Worm (Caenorhabditis elegans) whole organism, mixed stage, embryonic: Measurements from ENCODE around the gene col-44.

Experiments
- M03D4.4 ChIP-seq: sonication (generic microtip); optimal IDR thresholded peaks from 2 replicates; lab custom pipeline; 2017; ENCODE audit warnings: mild to moderate bottlenecking, missing genetic modification characterization, missing compliant biosample characterization
- bed-3 ChIP-seq: fragments of 200-800 bp; sonication (Bioruptor generic); optimal IDR thresholded peaks from 3 replicates; lab custom pipeline; 2018; ENCODE audit warnings: mild to moderate bottlenecking, missing genetic modification characterization, moderate library complexity, missing compliant biosample characterization
- blmp-1 ChIP-seq: fragments of 150-350 bp; optimal IDR thresholded peaks from 2 replicates; lab custom pipeline; 2014; ENCODE audit warnings: missing biosample characterization, missing genetic modification characterization
- ceh-39 ChIP-seq: fragments of 150-350 bp; optimal IDR thresholded peaks from 2 replicates; lab custom pipeline; 2014; ENCODE audit warnings: missing biosample characterization, missing genetic modification characterization
- ceh-43 ChIP-seq: fragments of 200-800 bp; sonication (Bioruptor generic); optimal IDR thresholded peaks from 2 replicates; lab custom pipeline; 2018; ENCODE audit warnings: mild to moderate bottlenecking, missing genetic modification characterization, moderate library complexity, missing compliant biosample characterization
- ceh-83 ChIP-seq: fragments of 200-800 bp; sonication (Bioruptor generic); optimal IDR thresholded peaks from 2 replicates; lab custom pipeline; 2018; ENCODE audit warnings: mild to moderate bottlenecking, missing genetic modification characterization, missing compliant biosample characterization
- ces-1 ChIP-seq: fragments of 150-350 bp; optimal IDR thresholded peaks from 2 replicates; lab custom pipeline; 2014; ENCODE audit warnings: missing biosample characterization, missing genetic modification reagents, missing genetic modification characterization
- cnd-1 ChIP-seq: fragments of 200-800 bp; sonication (Bioruptor generic); optimal IDR thresholded peaks from 2 replicates; lab custom pipeline; 2018; ENCODE audit warnings: mild to moderate bottlenecking, missing genetic modification characterization, missing compliant biosample characterization
- drap-1 ChIP-seq: fragments of 200-800 bp; sonication (Bioruptor generic); optimal IDR thresholded peaks from 3 replicates; lab custom pipeline; 2018; ENCODE audit warnings: mild to moderate bottlenecking, missing genetic modification characterization, missing compliant biosample characterization
- elt-1 ChIP-seq: sonication (generic microtip); optimal IDR thresholded peaks from 2 replicates; lab custom pipeline; 2017; ENCODE audit warnings: missing genetic modification characterization, mild to moderate bottlenecking, missing compliant biosample characterization, antibody characterized with exemption, moderate library complexity, borderline replicate concordance; ENCODE audit not compliant: insufficient read depth
- elt-3 ChIP-seq: fragments of 150-350 bp; optimal IDR thresholded peaks from 2 replicates; lab custom pipeline; 2014; ENCODE audit warnings: missing biosample characterization, missing genetic modification characterization
- flh-1 ChIP-seq: fragments of 200-800 bp; sonication (Bioruptor generic); optimal IDR thresholded peaks from 2 replicates; lab custom pipeline; 2018; ENCODE audit warnings: mild to moderate bottlenecking, missing genetic modification characterization, moderate library complexity, missing compliant biosample characterization
- ham-2 ChIP-seq: fragments of 200-800 bp; sonication (Bioruptor generic); optimal IDR thresholded peaks from 2 replicates; lab custom pipeline; 2018; ENCODE audit warnings: mild to moderate bottlenecking, missing genetic modification characterization, missing compliant biosample characterization
- hlh-1 ChIP-seq: fragments of 150-350 bp; optimal IDR thresholded peaks from 2 replicates; lab custom pipeline; 2014; ENCODE audit warnings: missing biosample characterization, missing genetic modification reagents, missing genetic modification characterization
- lin-13 ChIP-seq: fragments of 150-350 bp; optimal IDR thresholded peaks from 2 replicates; lab custom pipeline; 2014; ENCODE audit warnings: missing biosample characterization, missing genetic modification characterization
- lin-32 ChIP-seq: fragments of 200-800 bp; sonication (Bioruptor generic); optimal IDR thresholded peaks from 2 replicates; lab custom pipeline; 2018; ENCODE audit warnings: mild to moderate bottlenecking, missing genetic modification characterization, missing compliant biosample characterization
- lsy-2 ChIP-seq: fragments of 150-350 bp; optimal IDR thresholded peaks from 2 replicates; lab custom pipeline; 2014; ENCODE audit warnings: missing biosample characterization, missing genetic modification characterization
- mab-5 ChIP-seq: fragments of 150-350 bp; optimal IDR thresholded peaks from 2 replicates; lab custom pipeline; 2014; ENCODE audit warnings: missing biosample characterization, missing genetic modification characterization
- mep-1 ChIP-seq: fragments of 150-350 bp; optimal IDR thresholded peaks from 2 replicates; lab custom pipeline; 2017; ENCODE audit warnings: missing biosample characterization, missing genetic modification reagents, missing genetic modification characterization, inconsistent platforms
- mls-2 ChIP-seq: sonication (generic microtip); optimal IDR thresholded peaks from 2 replicates; lab custom pipeline; 2016; ENCODE audit warnings: mild to moderate bottlenecking, missing genetic modification characterization, moderate library complexity, missing compliant biosample characterization
- nhr-12 ChIP-seq: fragments of 150-350 bp; optimal IDR thresholded peaks from 2 replicates; lab custom pipeline; 2014; ENCODE audit warnings: missing biosample characterization, missing genetic modification characterization
- nhr-28 ChIP-seq: fragments of 150-350 bp; optimal IDR thresholded peaks from 2 replicates; lab custom pipeline; 2014; ENCODE audit warnings: missing biosample characterization, missing genetic modification characterization
- nhr-76 ChIP-seq: sonication (generic microtip); optimal IDR thresholded peaks from 2 replicates; lab custom pipeline; 2017; ENCODE audit warnings: missing biosample characterization, missing genetic modification characterization
- sem-2 ChIP-seq: fragments of 200-800 bp; sonication (Bioruptor generic); optimal IDR thresholded peaks from 2 replicates; lab custom pipeline; 2018; ENCODE audit warnings: mild to moderate bottlenecking, missing genetic modification characterization, missing compliant biosample characterization
- tbx-8 ChIP-seq: fragments of 200-800 bp; sonication (Bioruptor generic); optimal IDR thresholded peaks from 2 replicates; lab custom pipeline; 2018; ENCODE audit warnings: mild to moderate bottlenecking, missing genetic modification characterization, moderate library complexity, missing compliant biosample characterization
- unc-120 ChIP-seq: sonication (generic microtip); optimal IDR thresholded peaks from 2 replicates; lab custom pipeline; 2017; ENCODE audit warnings: missing genetic modification characterization, missing compliant biosample characterization; ENCODE audit not compliant: poor library complexity, severe bottlenecking
- zip-8 ChIP-seq: fragments of 150-350 bp; optimal IDR thresholded peaks from 2 replicates; lab custom pipeline; 2014; ENCODE audit warnings: missing biosample characterization, missing genetic modification characterization
- ztf-11 ChIP-seq: fragments of 150-350 bp; optimal IDR thresholded peaks from 2 replicates; lab custom pipeline; 2014; ENCODE audit warnings: missing biosample characterization, missing genetic modification characterization

col-44 gene

DNA sequence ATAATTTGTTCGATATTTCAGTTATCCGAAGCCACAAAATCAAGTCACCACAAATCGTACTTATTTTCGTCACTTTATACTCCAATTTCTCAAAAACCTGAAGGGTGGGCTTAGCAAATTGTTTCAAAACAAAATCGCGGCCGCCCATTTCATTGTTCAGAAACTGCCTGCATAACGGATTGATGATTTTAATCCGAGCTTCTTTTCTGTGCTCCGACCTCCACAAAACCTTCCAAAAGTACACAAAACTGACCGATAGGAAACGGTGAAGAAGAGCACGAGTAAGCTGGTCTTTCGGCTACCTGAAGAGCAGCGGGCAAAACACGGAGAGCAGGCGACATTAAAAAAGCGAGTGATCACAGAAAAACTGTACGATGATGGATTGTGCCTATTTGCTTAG lies 24.8 kb upstream of the col-44 start, which contains the start of gene R01E6.2:
Gene R01E6.2, minus strand, starts transcription at position 101 of the 400 bp plus-strand sequence.
- TF ChIP-seq lsy-2 (tag; lab: Kevin White, UChicago) (no peak), elt-1 (tag; lab: Kevin White, UChicago) (no peak), blmp-1 (tag; lab: Kevin White, UChicago) (no peak)

DNA sequence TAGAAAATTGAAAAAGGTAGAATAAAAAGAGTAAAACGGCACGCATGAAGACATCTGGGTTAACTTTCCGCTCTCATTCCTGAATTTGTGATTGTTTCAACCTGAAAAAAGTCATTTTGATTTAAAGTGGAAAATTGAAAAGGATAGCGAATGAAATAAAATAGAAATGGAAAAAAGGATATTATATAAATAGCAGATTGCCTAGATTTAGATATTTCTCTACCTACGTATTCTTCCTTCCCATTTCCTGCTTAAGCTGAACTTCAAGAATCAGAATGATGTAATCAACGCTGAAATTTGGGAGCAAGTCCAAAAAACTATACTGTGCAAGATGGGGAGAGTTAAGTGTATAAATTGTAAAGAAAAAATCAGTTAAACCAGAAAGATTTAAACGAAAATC lies 21.4 kb upstream of the col-44 start, which contains the start of gene R01E6.7:
Gene R01E6.7, minus strand, starts transcription at position 101 of the 400 bp plus-strand sequence.
- TF ChIP-seq elt-3 (tag; lab: Kevin White, UChicago) (no peak), ham-2 (GFP tag; lab: Kevin White, UChicago) (no peak), hlh-1 (tag; lab: Kevin White, UChicago) (no peak), bed-3 (GFP tag; lab: Kevin White, UChicago) (no peak), mls-2 (tag; lab: Kevin White, UChicago) (no peak), cnd-1 (tag; lab: Kevin White, UChicago) (no peak), unc-120 (tag; lab: Kevin White, UChicago) (no peak), nhr-12 (tag; lab: Kevin White, UChicago) (no peak), ceh-43 (no peak), flh-1 (GFP tag; lab: Kevin White, UChicago) (no peak)

DNA sequence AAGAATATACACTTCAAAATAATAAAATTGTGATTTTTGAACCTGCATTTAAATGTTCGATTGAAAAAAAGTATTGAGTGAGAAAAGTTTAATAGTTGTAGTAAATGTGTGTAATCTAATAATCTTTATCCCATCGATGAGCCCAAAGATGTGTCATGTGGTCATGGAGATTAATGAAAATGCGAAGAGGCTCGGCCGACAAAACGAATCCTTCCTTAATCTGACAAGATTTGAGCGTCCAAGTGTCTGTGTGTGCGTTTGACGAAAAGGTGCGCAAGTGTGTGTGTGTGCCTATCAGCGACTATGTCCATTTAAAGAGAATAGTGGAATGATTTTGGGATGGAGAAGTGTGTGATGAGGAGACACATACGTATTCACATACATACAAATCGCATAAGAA lies 17.2 kb upstream of the col-44 start:
- TF ChIP-seq elt-1 (tag; lab: Kevin White, UChicago) (no peak), mab-5 (no peak), sem-2 (GFP tag; lab: Kevin White, UChicago) (no peak), ceh-83 (no peak), nhr-12 (tag; lab: Kevin White, UChicago) (no peak), elt-3 (tag; lab: Kevin White, UChicago) (no peak), ceh-39 (tag; lab: Kevin White, UChicago) (no peak), hlh-1 (tag; lab: Kevin White, UChicago) (no peak), nhr-28 (tag; lab: Kevin White, UChicago) (no peak), ceh-43 (no peak), lin-32 (no peak), drap-1 (GFP tag; lab: Kevin White, UChicago) (no peak), M03D4.4 (no peak), ztf-11 (tag; lab: Kevin White, UChicago) (no peak), zip-8 (tag; lab: Kevin White, UChicago) (no peak), lin-13 (tag; lab: Kevin White, UChicago) (no peak)

DNA sequence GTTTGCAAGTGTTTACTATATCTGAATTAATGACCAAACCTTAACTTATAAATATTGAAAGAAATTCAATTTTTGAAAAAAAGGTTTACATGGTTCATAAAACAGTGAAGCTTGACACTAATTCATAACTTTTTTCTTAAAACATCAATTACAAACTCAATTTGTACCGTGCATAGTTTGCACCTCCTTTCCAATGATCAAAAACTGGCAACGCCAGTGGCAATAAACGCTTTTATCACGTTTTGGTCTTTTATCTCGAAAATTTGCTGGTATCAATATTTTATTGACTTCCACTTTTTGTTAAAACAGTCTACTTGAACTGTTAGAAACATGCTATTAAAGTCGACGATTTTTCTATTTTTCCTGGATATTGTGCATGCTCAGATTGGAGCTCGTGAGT lies 12.8 kb upstream of the col-44 start, which contains the start of gene F54B11.11:
Gene F54B11.11, plus strand, starts transcription at position 301 of the 400 bp plus-strand sequence.
- TF ChIP-seq mls-2 (tag; lab: Kevin White, UChicago): no peak
- no peak for TF ChIP-seq drap-1 (GFP tag; lab: Kevin White, UChicago)
- no peak for TF ChIP-seq nhr-28 (tag; lab: Kevin White, UChicago)
- TF ChIP-seq elt-1 (tag; lab: Kevin White, UChicago): no peak
- no peak for TF ChIP-seq ztf-11 (tag; lab: Kevin White, UChicago)
- TF ChIP-seq flh-1 (GFP tag; lab: Kevin White, UChicago): no peak
- TF ChIP-seq ces-1 (GFP tag; lab: Kevin White, UChicago): no peak

DNA sequence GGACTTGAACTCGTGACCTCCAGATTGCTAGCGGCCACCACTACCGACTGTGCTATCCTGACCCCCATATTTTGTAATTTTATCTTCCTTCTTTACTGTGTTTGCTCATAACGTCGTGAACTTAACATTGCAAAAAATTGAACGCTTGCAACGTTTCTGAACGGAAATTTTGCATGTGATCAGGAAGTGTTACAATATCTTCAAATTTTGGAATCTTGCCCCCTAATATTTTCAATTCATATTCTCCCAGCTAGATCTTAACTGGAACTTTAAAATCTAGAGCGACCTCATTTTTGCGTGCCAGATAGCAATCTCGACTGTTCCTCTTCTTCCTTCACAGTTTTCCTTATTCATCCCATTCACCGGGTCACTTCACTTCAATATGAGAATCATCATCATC lies 9.5 kb upstream of the col-44 start, which contains the start of gene F54B11.10:
Gene F54B11.10, plus strand, starts transcription at position 301 of the 400 bp plus-strand sequence.
- TF ChIP-seq nhr-12 (tag; lab: Kevin White, UChicago) (no peak), cnd-1 (tag; lab: Kevin White, UChicago) (no peak), elt-1 (tag; lab: Kevin White, UChicago) (no peak), mep-1 (no peak), mls-2 (tag; lab: Kevin White, UChicago) (no peak), ceh-39 (tag; lab: Kevin White, UChicago) (no peak), hlh-1 (tag; lab: Kevin White, UChicago) (no peak), lsy-2 (tag; lab: Kevin White, UChicago) (no peak), nhr-28 (tag; lab: Kevin White, UChicago) (no peak), M03D4.4 (no peak), unc-120 (tag; lab: Kevin White, UChicago) (no peak), ham-2 (GFP tag; lab: Kevin White, UChicago) (no peak), lin-32 (no peak), nhr-76 (tag; lab: Kevin White, UChicago) (no peak), ceh-43 (no peak), tbx-8 (no peak), zip-8 (tag; lab: Kevin White, UChicago) (no peak)
